Fruit fly (Drosophila melanogaster) whole organism, prepupa: ENCODE results near the gene erm.

Experiments used
- CG6792 ChIP-seq: fragments of 200-800 bp; sonication (Bioruptor generic); optimal IDR thresholded peaks from 3 replicates; lab custom pipeline; 2016; ENCODE audit warnings: missing biosample characterization, missing genetic modification characterization
- Eip78C ChIP-seq: fragments of 200-800 bp; sonication (Bioruptor generic); peaks from one replicate; lab custom pipeline; 2016; ENCODE audit warnings: missing biosample characterization, missing genetic modification characterization
- Met ChIP-seq: fragments of 200-800 bp; sonication (Bioruptor generic); optimal IDR thresholded peaks from 3 replicates; lab custom pipeline; 2016; ENCODE audit warnings: missing biosample characterization, missing genetic modification characterization

dm6 chr2L:1944473-1945110, 25.6 kb downstream of the erm start:
- TF ChIP-seq Eip78C (GFP tag; lab: Kevin White, UChicago), result no peak
- TF ChIP-seq Met (GFP tag; lab: Kevin White, UChicago), result no peak
- no peak for TF ChIP-seq CG6792 (GFP tag; lab: Kevin White, UChicago)
